Fruit fly (Drosophila melanogaster): Measurements from ENCODE around the gene CG17140.

DNA sequence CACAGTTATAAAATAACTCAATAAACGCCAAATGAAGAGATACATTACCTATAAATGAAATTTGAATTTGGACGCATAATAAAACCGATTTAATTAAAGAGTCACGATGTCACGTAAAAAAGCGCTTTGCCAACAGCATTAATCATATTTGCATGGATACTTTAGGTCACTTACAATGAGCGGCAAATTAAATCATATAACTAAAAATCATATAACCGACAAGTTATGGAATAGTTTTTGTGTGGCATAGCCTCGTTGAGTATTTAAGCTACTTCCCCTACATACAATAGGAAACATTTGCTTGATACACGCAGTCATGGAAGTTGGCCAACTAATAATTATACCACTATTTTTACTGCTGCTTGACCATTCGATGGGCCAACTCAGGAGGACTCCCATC lies 26.7 kb downstream of the CG17140 start, which contains the start of gene CG6508:
- TF ChIP-seq insv (optimal IDR thresholded peaks at IDR 0.05): no peak
- no peak for TF ChIP-seq psq (optimal IDR thresholded peaks at IDR 0.05)

All from Kc167 (cell line).